Worm (Caenorhabditis elegans): ENCODE data around the gene ZK682.7.

The ZK682.7 gene

DNA sequence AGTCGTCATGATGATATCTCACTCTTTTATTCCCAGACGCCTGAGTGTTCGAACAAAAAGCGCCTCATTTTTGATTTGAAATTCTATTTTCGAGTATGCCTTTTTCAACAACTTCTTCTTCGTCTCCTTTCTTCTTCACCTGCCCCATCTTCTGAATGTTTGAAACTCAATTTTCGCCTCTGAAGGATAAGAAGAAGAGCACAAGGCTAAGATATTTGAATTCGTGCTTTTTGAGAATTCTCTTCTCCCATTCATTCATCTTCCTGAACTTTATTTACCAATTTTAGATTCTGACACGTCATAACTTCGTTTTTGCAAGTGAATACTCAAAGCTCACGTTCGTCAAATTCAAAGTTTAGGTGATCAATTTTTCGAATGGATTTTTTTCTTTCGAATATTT lies 25.0 kb upstream of the ZK682.7 start:
- TF ChIP-seq ama-1 (optimal IDR thresholded peaks at IDR 0.05) (no peak), ceh-13 (GFP tag; optimal IDR thresholded peaks at IDR 0.05) (no peak), tra-4 (tag; optimal IDR thresholded peaks at IDR 0.05) (no peak), aly-1 (tag; optimal IDR thresholded peaks at IDR 0.05) (no peak), flt-1 (GFP tag; IDR thresholded peaks at IDR 0.05) (no peak), F13C5.2 (tag; optimal IDR thresholded peaks at IDR 0.05) (no peak), hnd-1 (tag; optimal IDR thresholded peaks at IDR 0.05) (no peak), scrt-1 (GFP tag; IDR thresholded peaks at IDR 0.05) (no peak), pes-1 (GFP tag; IDR thresholded peaks at IDR 0.05) (no peak), tbx-11 (GFP tag; IDR thresholded peaks at IDR 0.05) (no peak), ceh-36 (tag; optimal IDR thresholded peaks at IDR 0.05) (no peak), hmbx-1 (tag; optimal IDR thresholded peaks at IDR 0.05) (no peak), ets-7 (tag; optimal IDR thresholded peaks at IDR 0.05) (no peak), sea-1 (GFP tag; conservative IDR thresholded peaks at IDR 0.05) (no peak), tbx-37 (GFP tag; conservative IDR thresholded peaks at IDR 0.05) (no peak), hmg-4 (GFP tag; optimal IDR thresholded peaks at IDR 0.05) (no peak), B0310.2 (tag; optimal IDR thresholded peaks at IDR 0.05) (no peak)

ce11 chrV:9314408-9314807 lies 22.4 kb upstream of the ZK682.7 start:
- TF ChIP-seq aly-1 (tag; optimal IDR thresholded peaks at IDR 0.05) (no peak), hmbx-1 (tag; optimal IDR thresholded peaks at IDR 0.05) (no peak), hmg-4 (GFP tag; optimal IDR thresholded peaks at IDR 0.05) (no peak), scrt-1 (GFP tag; IDR thresholded peaks at IDR 0.05) (no peak), hnd-1 (tag; optimal IDR thresholded peaks at IDR 0.05) (no peak), F13C5.2 (tag; optimal IDR thresholded peaks at IDR 0.05) (no peak), ceh-36 (tag; optimal IDR thresholded peaks at IDR 0.05) (no peak), ets-7 (tag; optimal IDR thresholded peaks at IDR 0.05) (no peak), flt-1 (GFP tag; IDR thresholded peaks at IDR 0.05) (no peak), sea-1 (GFP tag; conservative IDR thresholded peaks at IDR 0.05) (no peak), ceh-13 (GFP tag; optimal IDR thresholded peaks at IDR 0.05) (no peak)

ce11 chrV:9312377-9312776 lies 20.4 kb upstream of the ZK682.7 start:
- TF ChIP-seq ceh-13 (GFP tag; optimal IDR thresholded peaks at IDR 0.05): no peak
- TF ChIP-seq ceh-36 (tag; optimal IDR thresholded peaks at IDR 0.05): no peak
- TF ChIP-seq hnd-1 (tag; optimal IDR thresholded peaks at IDR 0.05): no peak
- TF ChIP-seq pes-1 (GFP tag; IDR thresholded peaks at IDR 0.05): no peak
- no peak for TF ChIP-seq sea-1 (GFP tag; conservative IDR thresholded peaks at IDR 0.05)
- TF ChIP-seq scrt-1 (GFP tag; IDR thresholded peaks at IDR 0.05): no peak
- TF ChIP-seq flt-1 (GFP tag; IDR thresholded peaks at IDR 0.05): no peak
- no peak for TF ChIP-seq tbx-11 (GFP tag; IDR thresholded peaks at IDR 0.05)

DNA sequence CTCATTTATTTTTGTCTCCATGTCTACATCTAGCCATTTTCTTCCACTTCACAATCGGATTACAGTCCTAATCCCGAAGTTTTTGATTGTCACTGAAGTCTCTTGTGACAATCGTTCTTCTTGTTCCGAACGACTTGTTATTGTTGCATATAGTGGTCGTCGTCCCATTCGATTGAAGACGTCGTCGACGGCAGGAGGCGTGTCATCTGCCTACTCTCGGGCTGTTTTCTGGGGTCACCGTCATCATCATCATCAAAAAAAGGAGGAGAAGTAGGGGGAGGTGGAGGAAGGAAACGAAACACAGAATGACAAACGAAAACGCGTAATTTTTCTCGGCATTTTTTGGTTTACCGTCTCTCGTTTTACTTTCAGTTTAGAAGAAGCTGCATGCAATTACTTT lies 13.2 kb upstream of the ZK682.7 start, which contains the start of gene F44A2.3:
Gene F44A2.3, plus strand, starts transcription at position 301 of the 400 bp plus-strand sequence.
- no peak for TF ChIP-seq ceh-13 (GFP tag; optimal IDR thresholded peaks at IDR 0.05)
- TF ChIP-seq hnd-1 (tag; optimal IDR thresholded peaks at IDR 0.05): no peak
- TF ChIP-seq scrt-1 (GFP tag; IDR thresholded peaks at IDR 0.05): no peak
- no peak for TF ChIP-seq hmbx-1 (tag; optimal IDR thresholded peaks at IDR 0.05)
- no peak for TF ChIP-seq pes-1 (GFP tag; IDR thresholded peaks at IDR 0.05)
- no peak for TF ChIP-seq tbx-11 (GFP tag; IDR thresholded peaks at IDR 0.05)
- no peak for TF ChIP-seq B0310.2 (tag; optimal IDR thresholded peaks at IDR 0.05)
- TF ChIP-seq hmg-4 (GFP tag; optimal IDR thresholded peaks at IDR 0.05): no peak
- TF ChIP-seq sea-1 (GFP tag; conservative IDR thresholded peaks at IDR 0.05): no peak
- no peak for TF ChIP-seq ceh-36 (tag; optimal IDR thresholded peaks at IDR 0.05)
- no peak for TF ChIP-seq ets-7 (tag; optimal IDR thresholded peaks at IDR 0.05)
- no peak for TF ChIP-seq tra-4 (tag; optimal IDR thresholded peaks at IDR 0.05)
- TF ChIP-seq flt-1 (GFP tag; IDR thresholded peaks at IDR 0.05): no peak
- no peak for TF ChIP-seq F13C5.2 (tag; optimal IDR thresholded peaks at IDR 0.05)
- no peak for TF ChIP-seq ama-1 (optimal IDR thresholded peaks at IDR 0.05)
- no peak for TF ChIP-seq tbx-37 (GFP tag; conservative IDR thresholded peaks at IDR 0.05)
- no peak for TF ChIP-seq aly-1 (tag; optimal IDR thresholded peaks at IDR 0.05)

- TF ChIP-seq ets-7 (tag; optimal IDR thresholded peaks at IDR 0.05) (no peak), tbx-11 (GFP tag; IDR thresholded peaks at IDR 0.05) (no peak), ama-1 (optimal IDR thresholded peaks at IDR 0.05) (no peak), hmg-4 (GFP tag; optimal IDR thresholded peaks at IDR 0.05) (no peak), ceh-36 (tag; optimal IDR thresholded peaks at IDR 0.05) (no peak), B0310.2 (tag; optimal IDR thresholded peaks at IDR 0.05) (no peak), ceh-13 (GFP tag; optimal IDR thresholded peaks at IDR 0.05) (no peak), aly-1 (tag; optimal IDR thresholded peaks at IDR 0.05) (no peak), sea-1 (GFP tag; conservative IDR thresholded peaks at IDR 0.05) (no peak), hmbx-1 (tag; optimal IDR thresholded peaks at IDR 0.05) (no peak)
Measured at ce11 chrV:9303026-9303425, 11.1 kb upstream of the ZK682.7 start, which contains the start of gene nhr-39. nhr-39 (plus strand) TSS chrV:9303326.

DNA sequence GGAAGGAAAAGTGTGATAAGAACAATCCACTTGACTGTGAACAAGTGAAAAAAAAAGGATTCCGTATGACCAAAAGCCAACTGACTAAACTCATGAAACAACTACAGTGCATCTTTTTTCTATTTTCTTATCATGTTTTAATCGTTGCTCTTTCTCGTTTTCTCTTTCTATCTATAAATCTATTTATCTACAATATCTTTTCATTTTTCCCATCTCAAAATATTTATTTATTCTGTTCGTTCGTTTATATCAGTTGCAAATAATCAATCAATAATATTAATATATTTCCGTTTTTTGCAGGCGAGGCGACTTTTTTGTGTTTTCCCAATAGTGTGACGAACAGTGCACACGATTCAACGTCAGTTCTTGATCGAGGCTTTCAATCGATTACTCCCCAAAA lies 5.4 kb upstream of the ZK682.7 start, which contains the start of gene F44A2.5:
Gene F44A2.5, plus strand, starts transcription at position 301 of the 400 bp plus-strand sequence.
- TF ChIP-seq sea-1 (GFP tag; conservative IDR thresholded peaks at IDR 0.05) (no peak), flt-1 (GFP tag; IDR thresholded peaks at IDR 0.05) (no peak), hmbx-1 (tag; optimal IDR thresholded peaks at IDR 0.05) (no peak), hmg-4 (GFP tag; optimal IDR thresholded peaks at IDR 0.05) (no peak), ceh-36 (tag; optimal IDR thresholded peaks at IDR 0.05) (no peak), ama-1 (optimal IDR thresholded peaks at IDR 0.05) (no peak), F13C5.2 (tag; optimal IDR thresholded peaks at IDR 0.05) (no peak), aly-1 (tag; optimal IDR thresholded peaks at IDR 0.05) (no peak), tbx-11 (GFP tag; IDR thresholded peaks at IDR 0.05) (no peak), tbx-37 (GFP tag; conservative IDR thresholded peaks at IDR 0.05) (no peak), pes-1 (GFP tag; IDR thresholded peaks at IDR 0.05) (no peak), ets-7 (tag; optimal IDR thresholded peaks at IDR 0.05) (no peak), tra-4 (tag; optimal IDR thresholded peaks at IDR 0.05) (no peak), ceh-13 (GFP tag; optimal IDR thresholded peaks at IDR 0.05) (no peak), hnd-1 (tag; optimal IDR thresholded peaks at IDR 0.05) (no peak), scrt-1 (GFP tag; IDR thresholded peaks at IDR 0.05) (no peak), B0310.2 (tag; optimal IDR thresholded peaks at IDR 0.05) (no peak)

- TF ChIP-seq hnd-1 (tag; optimal IDR thresholded peaks at IDR 0.05) (no peak), B0310.2 (tag; optimal IDR thresholded peaks at IDR 0.05) (no peak), sea-1 (GFP tag; conservative IDR thresholded peaks at IDR 0.05) (no peak), tbx-37 (GFP tag; conservative IDR thresholded peaks at IDR 0.05) (no peak), flt-1 (GFP tag; IDR thresholded peaks at IDR 0.05) (no peak), ama-1 (optimal IDR thresholded peaks at IDR 0.05) (no peak), ets-7 (tag; optimal IDR thresholded peaks at IDR 0.05) (no peak), scrt-1 (GFP tag; IDR thresholded peaks at IDR 0.05) (no peak), hmg-4 (GFP tag; optimal IDR thresholded peaks at IDR 0.05) (no peak), tra-4 (tag; optimal IDR thresholded peaks at IDR 0.05) (no peak), aly-1 (tag; optimal IDR thresholded peaks at IDR 0.05) (no peak), tbx-11 (GFP tag; IDR thresholded peaks at IDR 0.05) (no peak), F13C5.2 (tag; optimal IDR thresholded peaks at IDR 0.05) (no peak), pes-1 (GFP tag; IDR thresholded peaks at IDR 0.05) (no peak), ceh-13 (GFP tag; optimal IDR thresholded peaks at IDR 0.05) (no peak)
Measured at ce11 chrV:9295581-9295980, 3.6 kb upstream of the ZK682.7 start.
